Fruit fly (Drosophila melanogaster) whole organism, wandering third instar larva: ENCODE data around the gene TfIIA-S.

ENCODE experiments used
- Dif ChIP-seq: fragments of 200-275, 200-300 bp; sonication (Bioruptor generic); optimal IDR thresholded peaks from 2 replicates; lab custom pipeline; 2018; ENCODE audit warnings: missing biosample characterization, missing genetic modification characterization; ENCODE audit not compliant: partially characterized antibody
- GATAd ChIP-seq: sonication (Bioruptor generic); optimal IDR thresholded peaks from 2 replicates; lab custom pipeline; 2016; ENCODE audit warnings: missing biosample characterization, missing genetic modification characterization
- Hr83 ChIP-seq: fragments of 200-300 bp; sonication (Bioruptor generic); optimal IDR thresholded peaks from 2 replicates; lab custom pipeline; 2016; ENCODE audit warnings: missing biosample characterization, mild to moderate bottlenecking, missing genetic modification characterization, moderate library complexity; ENCODE audit not compliant: poor library complexity, severe bottlenecking
- Vsx2 ChIP-seq: fragments of 200-300, 225-300 bp; sonication (Bioruptor generic); optimal IDR thresholded peaks from 2 replicates; lab custom pipeline; 2018; ENCODE audit warnings: missing biosample characterization, missing genetic modification characterization; ENCODE audit not compliant: partially characterized antibody
- lola ChIP-seq: fragments of >200 bp; optimal IDR thresholded peaks from 2 replicates; lab custom pipeline; 2017; ENCODE audit warnings: missing biosample characterization, missing genetic modification characterization
- psq ChIP-seq: fragments of 200-800 bp; sonication (Bioruptor generic); optimal IDR thresholded peaks from 3 replicates; lab custom pipeline; 2017; ENCODE audit warnings: missing biosample characterization, mild to moderate bottlenecking, missing genetic modification characterization, moderate library complexity
- sv ChIP-seq: fragments of 200-800 bp; sonication (Bioruptor generic); optimal IDR thresholded peaks from 3 replicates; lab custom pipeline; 2016; ENCODE audit warnings: missing biosample characterization, missing genetic modification characterization

Gene TfIIA-S

dm6 chr3R:23846107-23846506 is 44.8 kb downstream of the TfIIA-S start:
- no peak for TF ChIP-seq Dif (GFP tag; lab: Kevin White, UChicago)
- TF ChIP-seq Vsx2 (GFP tag; lab: Kevin White, UChicago), result no peak
- TF ChIP-seq Hr83 (GFP tag; lab: Kevin White, UChicago), result no peak
- no peak for TF ChIP-seq lola (GFP tag; lab: Kevin White, UChicago)
- TF ChIP-seq GATAd (GFP tag; lab: Kevin White, UChicago), result no peak
- TF ChIP-seq psq (GFP tag; lab: Kevin White, UChicago), result no peak
- no peak for TF ChIP-seq sv (GFP tag; lab: Kevin White, UChicago)
